Worm (Caenorhabditis elegans) whole organism, midembryonic: ENCODE results near the gene F38B2.4.

Experiments
- T22C8.4 ChIP-seq: fragments of 200-800 bp; sonication (Bioruptor generic); IDR thresholded peaks from 2 replicates; pipeline ENCODE4 v1.3.6; 2022; ENCODE audit warnings: missing genetic modification characterization, missing compliant biosample characterization
- cog-1 ChIP-seq: sonication (generic microtip); optimal IDR thresholded peaks from 2 replicates; lab custom pipeline; 2016; ENCODE audit warnings: missing genetic modification characterization, missing compliant biosample characterization
- flt-1 ChIP-seq: fragments of 200-800 bp; sonication (Bioruptor generic); IDR thresholded peaks from 2 replicates; pipeline ENCODE4 v1.3.6; 2022; ENCODE audit warnings: missing genetic modification characterization, missing compliant biosample characterization
- klf-2 ChIP-seq: fragments of 200-800 bp; sonication (Bioruptor generic); conservative IDR thresholded peaks from 2 replicates; pipeline ENCODE4 v1.3.6; 2022; ENCODE audit warnings: missing genetic modification reagents, missing genetic modification characterization, missing compliant biosample characterization
- med-1 ChIP-seq: sonication (generic microtip); optimal IDR thresholded peaks from 2 replicates; lab custom pipeline; 2017; ENCODE audit warnings: missing genetic modification characterization, mild to moderate bottlenecking, missing compliant biosample characterization, antibody characterized with exemption, missing genetic modification reagents; ENCODE audit not compliant: insufficient read depth
- ref-1 ChIP-seq: fragments of 200-800 bp; sonication (Bioruptor generic); conservative IDR thresholded peaks from 2 replicates; pipeline ENCODE4 v1.3.6; 2022; ENCODE audit warnings: missing genetic modification reagents, missing genetic modification characterization, missing compliant biosample characterization
- tab-1 ChIP-seq: fragments of 200-800 bp; sonication (Bioruptor generic); IDR thresholded peaks from 2 replicates; pipeline ENCODE4 v1.3.6; 2022; ENCODE audit warnings: missing genetic modification characterization, missing compliant biosample characterization
- ztf-23 ChIP-seq: fragments of 200-800 bp; sonication (Bioruptor generic); IDR thresholded peaks from 2 replicates; pipeline ENCODE4 v1.3.6; 2022; ENCODE audit warnings: missing genetic modification reagents, missing genetic modification characterization, missing compliant biosample characterization
- ztf-29 ChIP-seq: fragments of 200-800 bp; sonication (Bioruptor generic); IDR thresholded peaks from 2 replicates; pipeline ENCODE4 v1.3.6; 2022; ENCODE audit warnings: missing genetic modification reagents, missing genetic modification characterization, missing compliant biosample characterization

F38B2.4 gene

DNA sequence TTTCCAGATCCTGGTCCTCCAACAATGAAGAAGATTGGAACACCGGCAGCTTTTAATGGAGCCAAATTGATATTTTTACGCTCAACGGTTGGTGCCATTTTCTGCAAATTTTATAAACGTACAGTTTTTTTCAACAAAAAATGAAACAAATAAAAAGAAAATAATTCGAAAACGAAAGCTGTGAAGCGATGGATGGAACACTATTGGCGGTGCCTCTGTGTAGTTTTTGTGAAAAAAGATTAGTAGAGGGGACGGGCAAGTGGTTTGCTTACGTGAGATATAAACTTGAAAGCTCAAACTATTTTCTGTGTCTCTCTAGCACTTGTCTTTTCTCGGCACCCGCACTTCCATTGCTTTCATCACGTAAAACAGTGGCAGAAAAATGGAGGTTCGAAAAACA is at the start of gene F38B2.4:
Gene F38B2.4, minus strand, starts transcription at position 101 of the 400 bp plus-strand sequence.
- TF ChIP-seq T22C8.4, result no peak
- no peak for TF ChIP-seq ztf-23 (GFP tag; lab: Robert Waterston, UW)
- no peak for TF ChIP-seq flt-1
- TF ChIP-seq med-1 (GFP tag; lab: Kevin White, UChicago), result no peak
- no peak for TF ChIP-seq tab-1 (GFP tag; lab: Robert Waterston, UW)
- TF ChIP-seq ztf-29 (GFP tag; lab: Robert Waterston, UW), result no peak
- TF ChIP-seq ref-1 (GFP tag; lab: Robert Waterston, UW), result no peak

DNA sequence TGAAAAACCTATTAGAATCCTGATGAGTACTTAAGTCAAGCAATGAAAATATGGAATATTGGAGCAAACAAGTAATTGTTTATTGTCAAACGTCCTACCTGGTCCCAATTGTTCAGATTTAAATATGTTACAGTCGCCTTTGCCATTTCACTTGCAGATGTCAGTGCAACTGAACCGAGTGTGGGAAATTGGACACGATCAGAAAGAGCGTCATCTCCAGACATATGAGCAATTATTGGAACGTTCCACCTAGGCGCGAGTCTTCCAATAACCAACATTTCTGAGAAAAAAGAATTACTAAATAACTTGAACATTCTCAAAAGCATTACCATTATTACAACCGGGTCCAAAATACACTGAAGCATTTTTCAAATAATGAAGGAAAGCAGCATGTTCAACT is 49.6 kb upstream of the F38B2.4 start:
- TF ChIP-seq T22C8.4 (no peak), ref-1 (GFP tag; lab: Robert Waterston, UW) (no peak), cog-1 (tag; lab: Kevin White, UChicago) (no peak), flt-1 (no peak), ztf-23 (GFP tag; lab: Robert Waterston, UW) (no peak), med-1 (GFP tag; lab: Kevin White, UChicago) (no peak), klf-2 (GFP tag; lab: Robert Waterston, UW) (no peak)

DNA sequence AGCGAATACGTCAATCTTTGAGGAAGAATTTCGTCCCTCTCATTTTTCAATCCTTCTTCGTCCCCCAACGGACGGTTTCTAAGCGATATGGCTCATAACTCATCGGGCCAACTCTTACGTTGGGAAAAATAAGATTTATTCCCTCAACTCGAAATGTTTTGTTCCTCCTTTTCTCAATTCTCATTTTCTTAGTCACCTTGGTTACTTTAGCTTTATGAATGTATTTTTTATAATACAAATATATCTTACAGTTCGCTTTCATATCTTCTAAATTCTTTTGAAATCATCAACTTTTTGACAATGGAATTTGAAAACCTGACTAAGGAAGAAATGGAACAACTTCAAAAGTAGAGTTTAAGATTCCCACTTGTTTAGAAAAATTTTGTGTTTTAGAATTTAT is 41.9 kb upstream of the F38B2.4 start, which contains the start of gene npr-9:
Gene npr-9, plus strand, starts transcription at position 301 of the 400 bp plus-strand sequence.
- no peak for TF ChIP-seq klf-2 (GFP tag; lab: Robert Waterston, UW)
- TF ChIP-seq ztf-29 (GFP tag; lab: Robert Waterston, UW), result no peak
- TF ChIP-seq cog-1 (tag; lab: Kevin White, UChicago), result no peak

DNA sequence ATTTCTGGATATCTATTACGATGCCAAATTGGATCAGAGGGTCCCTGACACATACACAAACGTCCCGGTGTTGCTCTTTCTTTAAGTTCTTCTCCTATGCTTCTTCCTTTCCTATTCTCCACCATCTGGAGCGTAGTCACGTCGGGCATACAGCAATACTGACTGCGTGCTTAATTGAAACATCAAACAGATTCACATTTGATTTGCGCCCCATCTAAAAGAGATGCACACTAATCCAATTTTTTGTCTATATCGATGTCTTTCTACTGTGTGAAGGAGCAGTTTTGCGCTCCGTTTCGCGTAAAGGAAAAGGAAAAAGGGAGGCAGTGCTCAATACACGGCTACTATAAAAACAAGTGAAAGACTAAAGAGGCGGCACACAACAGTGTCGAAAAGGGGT is 41.2 kb upstream of the F38B2.4 start:
- TF ChIP-seq ztf-29 (GFP tag; lab: Robert Waterston, UW), result no peak
- TF ChIP-seq flt-1, result no peak
- TF ChIP-seq cog-1 (tag; lab: Kevin White, UChicago), result no peak
- TF ChIP-seq klf-2 (GFP tag; lab: Robert Waterston, UW), result no peak
- TF ChIP-seq ref-1 (GFP tag; lab: Robert Waterston, UW), result no peak
- TF ChIP-seq med-1 (GFP tag; lab: Kevin White, UChicago), result no peak
- no peak for TF ChIP-seq T22C8.4
- TF ChIP-seq tab-1 (GFP tag; lab: Robert Waterston, UW), result no peak
- no peak for TF ChIP-seq ztf-23 (GFP tag; lab: Robert Waterston, UW)

DNA sequence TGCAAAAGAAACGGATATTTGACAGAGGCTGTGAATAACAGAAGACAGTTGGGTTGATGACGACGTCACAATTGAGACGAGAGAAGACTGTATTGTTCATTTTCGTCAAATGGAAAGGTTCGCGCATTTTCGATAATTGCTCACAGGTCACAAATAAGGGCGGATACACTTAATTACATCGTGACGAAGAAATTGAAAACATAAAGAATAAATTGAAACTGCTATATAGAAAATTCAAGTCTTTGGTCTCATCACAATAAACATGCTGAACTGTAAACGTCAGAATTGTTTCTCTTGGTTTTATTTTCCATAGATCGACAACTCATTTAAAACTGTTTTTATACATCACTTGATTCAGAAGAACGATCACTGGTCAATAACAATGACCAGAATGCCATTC is 39.3 kb upstream of the F38B2.4 start, which contains the start of gene ZK455.5:
Gene ZK455.5, minus strand, starts transcription at position 101 of the 400 bp plus-strand sequence.
- TF ChIP-seq T22C8.4 (no peak), ref-1 (GFP tag; lab: Robert Waterston, UW) (no peak), cog-1 (tag; lab: Kevin White, UChicago) (no peak), klf-2 (GFP tag; lab: Robert Waterston, UW) (no peak), ztf-29 (GFP tag; lab: Robert Waterston, UW) (no peak), med-1 (GFP tag; lab: Kevin White, UChicago) (no peak), ztf-23 (GFP tag; lab: Robert Waterston, UW) (no peak), flt-1 (no peak), tab-1 (GFP tag; lab: Robert Waterston, UW) (no peak)

DNA sequence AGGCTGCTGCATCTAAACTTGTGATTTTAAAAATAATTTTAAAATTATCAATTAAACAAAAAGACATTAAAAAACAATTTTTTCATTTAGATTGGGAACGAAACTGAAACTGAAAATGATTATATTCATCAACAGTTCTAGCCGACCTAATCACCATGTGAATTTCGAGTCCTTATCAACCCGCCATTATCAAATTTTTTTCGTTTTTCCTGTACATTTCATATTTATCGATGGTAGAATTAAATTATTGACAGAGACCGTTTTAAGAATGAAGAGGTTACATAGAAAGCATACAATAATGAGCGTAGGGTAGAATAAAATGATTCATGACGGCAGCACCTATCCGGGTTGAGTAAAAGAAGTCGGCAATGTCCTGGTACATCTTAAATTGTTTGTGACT is 36.7 kb upstream of the F38B2.4 start, which contains the start of gene asm-2:
Gene asm-2, minus strand, starts transcription at position 12 of the 400 bp plus-strand sequence.
- TF ChIP-seq ref-1 (GFP tag; lab: Robert Waterston, UW) (no peak), klf-2 (GFP tag; lab: Robert Waterston, UW) (no peak), flt-1 (no peak), ztf-23 (GFP tag; lab: Robert Waterston, UW) (no peak), med-1 (GFP tag; lab: Kevin White, UChicago) (no peak), T22C8.4 (no peak), ztf-29 (GFP tag; lab: Robert Waterston, UW) (no peak), cog-1 (tag; lab: Kevin White, UChicago) (no peak), tab-1 (GFP tag; lab: Robert Waterston, UW) (no peak)

DNA sequence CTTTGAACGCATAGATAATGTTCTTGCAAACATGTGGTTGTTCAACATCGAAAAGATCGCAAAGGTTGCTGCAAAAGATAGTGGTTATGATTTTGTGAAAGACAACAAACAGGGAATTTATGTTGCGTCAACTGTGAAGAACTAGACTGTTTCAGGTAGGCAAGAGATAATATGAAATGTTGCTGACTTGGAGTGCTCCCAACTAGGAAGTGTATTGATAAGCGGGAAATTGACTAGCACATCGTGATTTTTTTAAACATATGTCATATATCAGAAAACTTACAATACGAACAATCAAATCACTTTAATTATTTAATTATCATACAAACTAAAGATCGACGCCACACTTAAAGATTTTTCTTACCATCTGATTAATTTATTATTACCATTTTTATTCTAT is 35.7 kb upstream of the F38B2.4 start:
- TF ChIP-seq ref-1 (GFP tag; lab: Robert Waterston, UW) (no peak), T22C8.4 (no peak), klf-2 (GFP tag; lab: Robert Waterston, UW) (no peak), ztf-29 (GFP tag; lab: Robert Waterston, UW) (no peak), med-1 (GFP tag; lab: Kevin White, UChicago) (no peak), tab-1 (GFP tag; lab: Robert Waterston, UW) (no peak), cog-1 (tag; lab: Kevin White, UChicago) (no peak), ztf-23 (GFP tag; lab: Robert Waterston, UW) (no peak), flt-1 (no peak)

DNA sequence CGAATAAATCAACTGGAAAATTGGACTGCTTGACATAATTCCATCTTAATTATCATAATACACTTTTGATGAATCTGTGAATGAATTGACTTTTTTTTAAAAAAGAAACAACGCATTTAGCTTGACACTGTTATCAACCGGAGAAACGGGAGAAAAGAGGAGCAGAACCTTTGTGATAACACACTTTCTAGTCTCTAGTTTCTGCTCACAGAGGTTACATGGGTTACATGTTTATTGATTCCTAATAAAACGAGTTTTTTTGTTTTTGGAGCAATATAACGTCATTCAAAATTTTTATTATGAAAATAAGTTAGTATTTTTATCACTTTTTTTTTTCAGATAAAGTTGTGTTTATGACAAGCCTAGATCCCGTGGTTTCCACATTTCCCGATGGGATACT is 30.4 kb upstream of the F38B2.4 start, which contains the start of gene hizr-1:
Gene hizr-1, plus strand, starts transcription at position 340 of the 400 bp plus-strand sequence.
- TF ChIP-seq tab-1 (GFP tag; lab: Robert Waterston, UW) (no peak), ztf-23 (GFP tag; lab: Robert Waterston, UW) (no peak), ztf-29 (GFP tag; lab: Robert Waterston, UW) (no peak)

DNA sequence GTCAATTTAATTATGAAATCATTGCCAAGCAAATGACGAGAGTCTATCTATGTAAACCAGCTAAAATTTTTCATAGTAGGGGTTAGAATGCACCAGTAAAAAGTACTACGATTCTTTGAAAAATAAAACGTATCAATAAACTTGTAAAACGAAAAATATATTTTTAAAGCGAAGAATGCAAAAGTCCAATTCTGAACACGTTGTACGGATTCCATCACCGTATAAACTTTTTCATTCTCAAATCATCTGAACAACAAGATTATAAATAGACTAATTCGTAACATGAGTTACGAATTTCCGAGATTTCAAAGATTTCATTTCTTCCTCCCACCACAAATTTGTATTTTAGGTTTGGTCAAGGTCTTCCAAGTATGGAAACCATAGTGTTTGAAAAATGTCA is 29.2 kb upstream of the F38B2.4 start, which contains the start of gene nlp-57:
Gene nlp-57, plus strand, starts transcription at position 301 of the 400 bp plus-strand sequence.
- no peak for TF ChIP-seq med-1 (GFP tag; lab: Kevin White, UChicago)

DNA sequence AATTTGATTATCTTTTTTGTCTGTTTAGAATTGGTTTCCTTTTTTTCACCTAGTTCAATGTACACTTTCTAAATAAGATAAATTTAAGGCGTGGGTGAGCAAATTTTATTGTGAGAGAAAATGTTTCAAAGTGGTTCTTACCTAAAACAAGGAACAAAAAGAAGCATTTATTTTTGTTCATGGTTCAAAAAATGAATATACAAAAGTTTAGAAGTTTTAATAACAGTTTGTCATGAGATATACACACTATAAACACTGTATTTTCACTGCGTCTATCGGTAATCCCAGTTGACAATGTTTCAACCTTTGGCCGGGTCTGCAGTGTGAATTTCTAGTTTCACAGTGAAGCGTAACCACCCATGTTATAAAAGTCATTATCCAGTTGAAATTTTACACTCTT is 27.9 kb upstream of the F38B2.4 start, which contains the start of gene F08G12.11:
Gene F08G12.11, minus strand, starts transcription at position 181 of the 400 bp plus-strand sequence.
- no peak for TF ChIP-seq flt-1
- no peak for TF ChIP-seq ztf-29 (GFP tag; lab: Robert Waterston, UW)
- no peak for TF ChIP-seq T22C8.4
